Fruit fly (Drosophila melanogaster) whole organism, embryonic: ENCODE data around the gene r-cup.

ENCODE experiments used
- Ada2b ChIP-seq: fragments of 200-800 bp; sonication (Bioruptor generic); IDR thresholded peaks from 2 replicates; pipeline ENCODE4 v1.3.6; 2022; ENCODE audit warnings: missing biosample characterization, missing genetic modification characterization
- Adf1 ChIP-seq: fragments of 200-800 bp; sonication (Bioruptor generic); IDR thresholded peaks from 2 replicates; pipeline ENCODE4 v1.3.6; 2022; ENCODE audit warnings: missing biosample characterization, missing genetic modification characterization
- BEAF-32 ChIP-seq: fragments of 200-800 bp; sonication (Bioruptor generic); optimal IDR thresholded peaks from 3 replicates; lab custom pipeline; 2017; ENCODE audit warnings: missing biosample characterization, missing genetic modification characterization, mild to moderate bottlenecking, moderate library complexity, missing genetic modification reagents
- CG10979 ChIP-seq: fragments of 200-800 bp; sonication (Bioruptor generic); optimal IDR thresholded peaks from 2 replicates; lab custom pipeline; 2018; ENCODE audit warnings: missing biosample characterization, mild to moderate bottlenecking, missing genetic modification characterization, moderate library complexity
- CG11456 ChIP-seq: fragments of 200-800 bp; sonication (Bioruptor generic); IDR thresholded peaks from 3 replicates; pipeline ENCODE4 v1.3.6; 2022; ENCODE audit warnings: missing biosample characterization, missing genetic modification characterization
- CG12236 ChIP-seq: fragments of 200-800 bp; sonication (Bioruptor generic); optimal IDR thresholded peaks from 2 replicates; lab custom pipeline; 2016; ENCODE audit warnings: missing biosample characterization, missing genetic modification characterization
- CG12769 ChIP-seq: fragments of 200-800 bp; sonication (Bioruptor generic); optimal IDR thresholded peaks from 2 replicates; lab custom pipeline; 2019; ENCODE audit warnings: missing biosample characterization, mild to moderate bottlenecking, missing genetic modification characterization, moderate library complexity
- CG13624 ChIP-seq: fragments of 200-800 bp; sonication (Bioruptor generic); optimal IDR thresholded peaks from 2 replicates; lab custom pipeline; 2016; ENCODE audit warnings: missing biosample characterization, missing genetic modification characterization
- CG1602 ChIP-seq: fragments of 200-800 bp; sonication (Bioruptor generic); optimal IDR thresholded peaks from 3 replicates; lab custom pipeline; 2016; ENCODE audit warnings: missing biosample characterization, missing genetic modification characterization
- CG16779 ChIP-seq: fragments of 200-800 bp; sonication (Bioruptor generic); IDR thresholded peaks from 2 replicates; pipeline ENCODE4 v1.3.6; 2022; ENCODE audit warnings: missing biosample characterization, missing genetic modification characterization
- CG17186 ChIP-seq: fragments of 200-800 bp; sonication (Bioruptor generic); optimal IDR thresholded peaks from 3 replicates; lab custom pipeline; 2017; ENCODE audit warnings: missing biosample characterization, missing genetic modification reagents, missing genetic modification characterization
- CG17829 ChIP-seq: fragments of 200-800 bp; optimal IDR thresholded peaks from 2 replicates; lab custom pipeline; 2019; ENCODE audit warnings: missing biosample characterization, mild to moderate bottlenecking, missing genetic modification characterization, moderate library complexity
- CG2712 ChIP-seq: fragments of 200-800 bp; optimal IDR thresholded peaks from 3 replicates; lab custom pipeline; 2019; ENCODE audit warnings: missing biosample characterization, mild to moderate bottlenecking, missing genetic modification characterization, moderate library complexity
- CG32772 ChIP-seq: fragments of 200-800 bp; sonication (Bioruptor generic); IDR thresholded peaks from 2 replicates; pipeline ENCODE4 v1.3.6; 2022; ENCODE audit warnings: missing biosample characterization, missing genetic modification characterization
- CG4707 ChIP-seq: fragments of 200-800 bp; sonication (Bioruptor generic); optimal IDR thresholded peaks from 2 replicates; lab custom pipeline; 2018; ENCODE audit warnings: missing biosample characterization, mild to moderate bottlenecking, missing genetic modification characterization, moderate library complexity
- CG5180 ChIP-seq: fragments of 200-800 bp; sonication (Bioruptor generic); optimal IDR thresholded peaks from 3 replicates; lab custom pipeline; 2017; ENCODE audit warnings: missing biosample characterization, missing genetic modification characterization, mild to moderate bottlenecking, moderate library complexity, missing genetic modification reagents
- CG5953 ChIP-seq: fragments of 200-800 bp; sonication (Bioruptor generic); IDR thresholded peaks from 2 replicates; pipeline ENCODE4 v1.3.6; 2022; ENCODE audit warnings: missing biosample characterization, missing genetic modification characterization
- CG7271 ChIP-seq: fragments of 200-800 bp; sonication (Bioruptor generic); optimal IDR thresholded peaks from 2 replicates; lab custom pipeline; 2018; ENCODE audit warnings: missing biosample characterization, mild to moderate bottlenecking, missing genetic modification characterization, moderate library complexity
- CG7745 ChIP-seq: fragments of 200-800 bp; sonication (Bioruptor generic); optimal IDR thresholded peaks from 2 replicates; lab custom pipeline; 2018; ENCODE audit warnings: missing biosample characterization, mild to moderate bottlenecking, missing genetic modification characterization, moderate library complexity
- CG8944 ChIP-seq: fragments of 200-800 bp; sonication (Bioruptor generic); optimal IDR thresholded peaks from 3 replicates; lab custom pipeline; 2016; ENCODE audit warnings: missing biosample characterization, missing genetic modification characterization
- CG9437 ChIP-seq: fragments of 200-800 bp; sonication (Bioruptor generic); optimal IDR thresholded peaks from 2 replicates; lab custom pipeline; 2018; ENCODE audit warnings: missing biosample characterization, mild to moderate bottlenecking, missing genetic modification characterization
- Camta ChIP-seq: fragments of 200-800 bp; sonication (Bioruptor generic); optimal IDR thresholded peaks from 2 replicates; lab custom pipeline; 2016; ENCODE audit warnings: missing biosample characterization, missing genetic modification characterization
- Drgx ChIP-seq: fragments of 200-800 bp; sonication (Bioruptor generic); IDR thresholded peaks from 2 replicates; pipeline ENCODE4 v1.3.6; 2022; ENCODE audit warnings: missing biosample characterization, missing genetic modification characterization
- Optix ChIP-seq: fragments of 200-800 bp; sonication (Bioruptor generic); IDR thresholded peaks from 3 replicates; pipeline ENCODE4 v1.3.6; 2022; ENCODE audit warnings: missing biosample characterization, missing genetic modification characterization
- Rfx ChIP-seq: fragments of 200-800 bp; sonication (Bioruptor generic); IDR thresholded peaks from 2 replicates; pipeline ENCODE4 v1.3.6; 2022; ENCODE audit warnings: missing biosample characterization, missing genetic modification characterization
- Scr ChIP-seq: fragments of 200-800 bp; sonication (Bioruptor generic); IDR thresholded peaks from 2 replicates; pipeline ENCODE4 v1.3.6; 2022; ENCODE audit warnings: missing biosample characterization, missing genetic modification characterization; ENCODE audit not compliant: partially characterized antibody
- cg ChIP-seq: fragments of 200-800 bp; sonication (Bioruptor generic); optimal IDR thresholded peaks from 3 replicates; lab custom pipeline; 2019; ENCODE audit warnings: missing biosample characterization, mild to moderate bottlenecking, missing genetic modification characterization, moderate library complexity
- da ChIP-seq: fragments of 200-800 bp; sonication (Bioruptor generic); optimal IDR thresholded peaks from 2 replicates; lab custom pipeline; 2016; ENCODE audit warnings: missing biosample characterization, missing genetic modification characterization
- exex ChIP-seq: fragments of 200-800 bp; sonication (Bioruptor generic); optimal IDR thresholded peaks from 4 replicates; lab custom pipeline; 2018; ENCODE audit warnings: missing biosample characterization, mild to moderate bottlenecking, missing genetic modification characterization, moderate library complexity
- eyg ChIP-seq: fragments of 200-800 bp; sonication (Bioruptor generic); optimal IDR thresholded peaks from 3 replicates; lab custom pipeline; 2016; ENCODE audit warnings: missing biosample characterization, missing genetic modification characterization
- fru ChIP-seq: fragments of >200 bp; optimal IDR thresholded peaks from 2 replicates; lab custom pipeline; 2017
- ftz-f1 ChIP-seq: fragments of 200-800 bp; sonication (Bioruptor generic); optimal IDR thresholded peaks from 2 replicates; lab custom pipeline; 2016; ENCODE audit warnings: missing biosample characterization, missing genetic modification characterization
- fu2 ChIP-seq: fragments of 200-800 bp; sonication (Bioruptor generic); optimal IDR thresholded peaks from 2 replicates; lab custom pipeline; 2016; ENCODE audit warnings: missing biosample characterization, missing genetic modification characterization
- gcm2 ChIP-seq: fragments of 200-800 bp; sonication (Bioruptor generic); optimal IDR thresholded peaks from 2 replicates; lab custom pipeline; 2016; ENCODE audit warnings: missing biosample characterization, missing genetic modification characterization
- kay ChIP-seq: fragments of 200-800 bp; sonication (Bioruptor generic); optimal IDR thresholded peaks from 2 replicates; lab custom pipeline; 2016; ENCODE audit warnings: missing biosample characterization, missing genetic modification characterization
- kni ChIP-seq: fragments of 200-800 bp; sonication (Bioruptor generic); optimal IDR thresholded peaks from 3 replicates; lab custom pipeline; 2017; ENCODE audit warnings: mild to moderate bottlenecking, missing biosample characterization, missing genetic modification reagents, missing genetic modification characterization
- lola ChIP-seq, 3 experiments: fragments of >200 bp in 2 of 3; fragments of 200-800 bp in 1 of 3; sonication (Bioruptor generic) in 1 of 3; optimal IDR thresholded peaks; 2 replicates each; lab custom pipeline; 2017 to 2019; ENCODE audit warnings: missing biosample characterization in 3 of 3, missing genetic modification characterization in 3 of 3, mild to moderate bottlenecking in 1 of 3, moderate library complexity in 1 of 3
- mirr ChIP-seq: fragments of 200-800 bp; sonication (Bioruptor generic); optimal IDR thresholded peaks from 3 replicates; lab custom pipeline; 2018; ENCODE audit warnings: missing biosample characterization, mild to moderate bottlenecking, missing genetic modification characterization
- repo ChIP-seq: fragments of 200-800 bp; sonication (Bioruptor generic); optimal IDR thresholded peaks from 2 replicates; lab custom pipeline; 2016; ENCODE audit warnings: missing biosample characterization, missing genetic modification characterization
- row ChIP-seq: fragments of 200-800 bp; sonication (Bioruptor generic); IDR thresholded peaks from 3 replicates; pipeline ENCODE4 v1.3.6; 2022; ENCODE audit warnings: missing biosample characterization, missing genetic modification characterization
- run ChIP-seq: fragments of 200-800 bp; sonication (Bioruptor generic); optimal IDR thresholded peaks from 3 replicates; lab custom pipeline; 2018; ENCODE audit warnings: missing biosample characterization, mild to moderate bottlenecking, missing genetic modification characterization
- sd ChIP-seq: fragments of 200-800 bp; sonication (Bioruptor generic); optimal IDR thresholded peaks from 3 replicates; lab custom pipeline; 2018; ENCODE audit warnings: missing biosample characterization, mild to moderate bottlenecking, missing genetic modification characterization, moderate library complexity
- sisA ChIP-seq: fragments of 200-800 bp; sonication (Bioruptor generic); IDR thresholded peaks from 2 replicates; pipeline ENCODE4 v1.3.6; 2022; ENCODE audit warnings: missing biosample characterization, missing genetic modification characterization
- sob ChIP-seq: fragments of 200-800 bp; sonication (Bioruptor generic); IDR thresholded peaks from 2 replicates; pipeline ENCODE4 v1.3.6; 2022; ENCODE audit warnings: missing biosample characterization, missing genetic modification characterization
- stwl ChIP-seq: fragments of 200-800 bp; sonication (Bioruptor generic); optimal IDR thresholded peaks from 3 replicates; lab custom pipeline; 2018; ENCODE audit warnings: missing biosample characterization, mild to moderate bottlenecking, missing genetic modification characterization, moderate library complexity
- twi ChIP-seq: fragments of 200-800 bp; optimal IDR thresholded peaks from 2 replicates; lab custom pipeline; 2019; ENCODE audit warnings: missing biosample characterization, mild to moderate bottlenecking, missing genetic modification characterization, moderate library complexity
- vfl ChIP-seq: fragments of 200-800 bp; sonication (Bioruptor generic); optimal IDR thresholded peaks from 2 replicates; lab custom pipeline; 2016; ENCODE audit warnings: missing biosample characterization, missing genetic modification characterization
- z ChIP-seq: fragments of 200-800 bp; sonication (Bioruptor generic); IDR thresholded peaks from 3 replicates; pipeline ENCODE4 v1.3.6; 2022; ENCODE audit warnings: missing biosample characterization, missing genetic modification characterization

The r-cup gene

dm6 chrX:21053099-21053715 lies 27.5 kb upstream of the r-cup start (continued):
- TF ChIP-seq Camta (GFP tag; lab: Kevin White, UChicago) (peak; percentile 47), da (no peak), vfl (GFP tag; lab: Kevin White, UChicago) (peak; percentile 47), run (tag; lab: Kevin White, UChicago) (peak; percentile 52), stwl (tag; lab: Kevin White, UChicago) (peak; percentile 39), kay (GFP tag; lab: Kevin White, UChicago) (no peak), eyg (GFP tag; lab: Kevin White, UChicago) (peak; percentile 51), kni (GFP tag; lab: Kevin White, UChicago) (peak; percentile 67), fu2 (GFP tag; lab: Kevin White, UChicago) (peak; percentile 70), CG9437 (GFP tag; lab: Kevin White, UChicago) (peak; percentile 48), Scr (GFP tag; lab: Robert Waterston, UW) (peak; percentile 81), CG5953 (GFP tag; lab: Robert Waterston, UW) (no peak)

- TF ChIP-seq CG12769 (tag; lab: Kevin White, UChicago), result no peak
- no peak for TF ChIP-seq CG10979 (tag; lab: Kevin White, UChicago)
- TF ChIP-seq eyg (GFP tag; lab: Kevin White, UChicago), result no peak
- TF ChIP-seq CG4707 (GFP tag; lab: Kevin White, UChicago), result no peak
- no peak for TF ChIP-seq CG13624 (GFP tag; lab: Kevin White, UChicago)
- TF ChIP-seq CG17829 (tag; lab: Kevin White, UChicago), result no peak
- no peak for TF ChIP-seq CG2712 (tag; lab: Kevin White, UChicago)
- no peak for TF ChIP-seq cg (GFP tag; lab: Kevin White, UChicago)
- no peak for TF ChIP-seq Drgx (GFP tag; lab: Robert Waterston, UW)
- TF ChIP-seq sisA (GFP tag; lab: Robert Waterston, UW), result no peak
- no peak for TF ChIP-seq ftz-f1 (GFP tag; lab: Kevin White, UChicago)
- TF ChIP-seq fu2 (GFP tag; lab: Kevin White, UChicago), result no peak
- no peak for TF ChIP-seq twi (tag; lab: Kevin White, UChicago)
- no peak for TF ChIP-seq gcm2
- no peak for TF ChIP-seq sob
- no peak for TF ChIP-seq CG17186 (GFP tag; lab: Kevin White, UChicago)
- no peak for TF ChIP-seq Adf1 (GFP tag; lab: Robert Waterston, UW)
- no peak for TF ChIP-seq CG11456 (GFP tag; lab: Robert Waterston, UW)
Measured at dm6 chrX:21047717-21048116, 22.0 kb upstream of the r-cup start.

dm6 chrX:21046141-21046540 lies 20.5 kb upstream of the r-cup start:
- TF ChIP-seq CG7745 (tag; lab: Kevin White, UChicago) (no peak), repo (GFP tag; lab: Kevin White, UChicago) (no peak), Rfx (GFP tag; lab: Robert Waterston, UW) (no peak; the same call in 1 of the 2 replicates), CG32772 (GFP tag; lab: Robert Waterston, UW) (no peak), CG16779 (no peak), Ada2b (no peak), Optix (GFP tag; lab: Robert Waterston, UW) (no peak), exex (tag; lab: Kevin White, UChicago) (peak; percentile 71), ftz-f1 (GFP tag; lab: Kevin White, UChicago) (no peak), fru (lab: Kevin White, UChicago) (no peak), CG1602 (GFP tag; lab: Kevin White, UChicago) (no peak), row (GFP tag; lab: Robert Waterston, UW) (peak; percentile 30; the same call in 2 of the 3 replicates), BEAF-32 (GFP tag; lab: Kevin White, UChicago) (no peak), CG5180 (no peak), lola (GFP tag; optimal IDR thresholded peaks at IDR 0.05; lab: Kevin White, UChicago) (no peak), mirr (GFP tag; lab: Kevin White, UChicago) (peak; percentile 26), z (GFP tag; lab: Robert Waterston, UW) (no peak), CG12236 (GFP tag; lab: Kevin White, UChicago) (no peak), sd (tag; lab: Kevin White, UChicago) (no peak), CG8944 (GFP tag; lab: Kevin White, UChicago) (no peak), CG7271 (tag; lab: Kevin White, UChicago) (no peak)
